Fruit fly (Drosophila melanogaster) whole organism, embryonic: Measurements from ENCODE around the gene ca.

Experiments
- ATbp ChIP-seq: fragments of 200-800 bp; sonication (Bioruptor generic); optimal IDR thresholded peaks from 2 replicates; lab custom pipeline; 2017; ENCODE audit warnings: missing biosample characterization, mild to moderate bottlenecking, missing genetic modification characterization, missing genetic modification reagents
- Bdp1 ChIP-seq: fragments of 200-800 bp; sonication (Bioruptor generic); optimal IDR thresholded peaks from 3 replicates; lab custom pipeline; 2016; ENCODE audit warnings: missing biosample characterization, missing genetic modification characterization
- Bteb2 ChIP-seq: fragments of 200-800 bp; sonication (Bioruptor generic); optimal IDR thresholded peaks from 2 replicates; lab custom pipeline; 2016; ENCODE audit warnings: missing biosample characterization, missing genetic modification characterization
- C15 ChIP-seq: fragments of 200-800 bp; sonication (Bioruptor generic); IDR thresholded peaks from 3 replicates; pipeline ENCODE4 v1.3.6; 2022; ENCODE audit warnings: missing biosample characterization, missing genetic modification characterization
- CG10565 ChIP-seq: fragments of 200-800 bp; sonication (Bioruptor generic); optimal IDR thresholded peaks from 3 replicates; lab custom pipeline; 2016; ENCODE audit warnings: missing biosample characterization, mild to moderate bottlenecking, missing genetic modification characterization
- CG12942 ChIP-seq: fragments of 200-800 bp; sonication (Bioruptor generic); optimal IDR thresholded peaks from 3 replicates; lab custom pipeline; 2016; ENCODE audit warnings: missing biosample characterization, missing genetic modification characterization
- CG14710 ChIP-seq: fragments of 200-800 bp; sonication (Bioruptor generic); optimal IDR thresholded peaks from 3 replicates; lab custom pipeline; 2019; ENCODE audit warnings: missing biosample characterization, mild to moderate bottlenecking, missing genetic modification characterization, moderate library complexity
- CG17328 ChIP-seq: fragments of 200-800 bp; sonication (Bioruptor generic); IDR thresholded peaks from 2 replicates; pipeline ENCODE4 v1.3.6; 2022; ENCODE audit warnings: missing biosample characterization, missing genetic modification characterization
- CG17829 ChIP-seq: fragments of 200-800 bp; optimal IDR thresholded peaks from 2 replicates; lab custom pipeline; 2019; ENCODE audit warnings: missing biosample characterization, mild to moderate bottlenecking, missing genetic modification characterization, moderate library complexity
- CG18011 ChIP-seq: fragments of 200-800 bp; sonication (Bioruptor generic); optimal IDR thresholded peaks from 2 replicates; lab custom pipeline; 2017; ENCODE audit warnings: missing biosample characterization, missing genetic modification characterization, mild to moderate bottlenecking, moderate library complexity, missing genotype
- CG2116 ChIP-seq: fragments of 200-800 bp; sonication (Bioruptor generic); optimal IDR thresholded peaks from 3 replicates; lab custom pipeline; 2018; ENCODE audit warnings: missing biosample characterization, mild to moderate bottlenecking, missing genetic modification characterization
- CG2202 ChIP-seq: fragments of 200-800 bp; sonication (Bioruptor generic); optimal IDR thresholded peaks from 2 replicates; lab custom pipeline; 2018; ENCODE audit warnings: missing biosample characterization, mild to moderate bottlenecking, missing genetic modification characterization
- CG32767 ChIP-seq: fragments of 200-800 bp; sonication (Bioruptor generic); IDR thresholded peaks from 2 replicates; pipeline ENCODE4 v1.3.6; 2022; ENCODE audit warnings: missing biosample characterization, missing genetic modification characterization
- CG33213 ChIP-seq: fragments of 200-800 bp; sonication (Bioruptor generic); optimal IDR thresholded peaks from 3 replicates; lab custom pipeline; 2016; ENCODE audit warnings: missing biosample characterization, missing genetic modification characterization
- CG33557 ChIP-seq: fragments of 200-800 bp; sonication (Bioruptor generic); optimal IDR thresholded peaks from 2 replicates; lab custom pipeline; 2019; ENCODE audit warnings: missing biosample characterization, mild to moderate bottlenecking, missing genetic modification characterization, moderate library complexity
- CG6683 ChIP-seq: fragments of 200-800 bp; sonication (Bioruptor generic); optimal IDR thresholded peaks from 2 replicates; lab custom pipeline; 2017; ENCODE audit warnings: missing biosample characterization, mild to moderate bottlenecking, missing genetic modification characterization, missing genetic modification reagents
- CG8281 ChIP-seq: fragments of 200-800 bp; sonication (Bioruptor generic); optimal IDR thresholded peaks from 2 replicates; lab custom pipeline; 2018; ENCODE audit warnings: missing biosample characterization, mild to moderate bottlenecking, missing genetic modification characterization, moderate library complexity
- CG8388 ChIP-seq: fragments of 200-800 bp; sonication (Bioruptor generic); optimal IDR thresholded peaks from 2 replicates; lab custom pipeline; 2019; ENCODE audit warnings: missing biosample characterization, mild to moderate bottlenecking, missing genetic modification characterization, moderate library complexity
- CG9437 ChIP-seq: fragments of 200-800 bp; sonication (Bioruptor generic); optimal IDR thresholded peaks from 2 replicates; lab custom pipeline; 2018; ENCODE audit warnings: missing biosample characterization, mild to moderate bottlenecking, missing genetic modification characterization
- Dfd ChIP-seq, 2 experiments: fragments of >200 bp; optimal IDR thresholded peaks; 2 replicates each; lab custom pipeline; 2017; ENCODE audit warnings: missing biosample characterization in 2 of 2, missing genetic modification characterization in 2 of 2
- E2f2 ChIP-seq: fragments of 200-800 bp; sonication (Bioruptor generic); IDR thresholded peaks from 2 replicates; pipeline ENCODE4 v1.3.6; 2022; ENCODE audit warnings: missing biosample characterization, missing genetic modification characterization
- ERR ChIP-seq: fragments of 200-800 bp; sonication (Bioruptor generic); optimal IDR thresholded peaks from 2 replicates; lab custom pipeline; 2016; ENCODE audit warnings: missing biosample characterization, missing genetic modification characterization
- Eip74EF ChIP-seq, 2 experiments: fragments of 200-800 bp in 1 of 2; fragments of >200 bp in 1 of 2; sonication (Bioruptor generic) in 1 of 2; optimal IDR thresholded peaks; 2 replicates each; lab custom pipeline; 2017 to 2019; ENCODE audit warnings: missing biosample characterization in 2 of 2, missing genetic modification characterization in 2 of 2, mild to moderate bottlenecking in 1 of 2, moderate library complexity in 1 of 2
- Elba2 ChIP-seq: fragments of 200-800 bp; sonication (Bioruptor generic); optimal IDR thresholded peaks from 3 replicates; lab custom pipeline; 2016; ENCODE audit warnings: missing biosample characterization, missing genetic modification characterization
- Ets97D ChIP-seq: fragments of 200-800 bp; sonication (Bioruptor generic); optimal IDR thresholded peaks from 3 replicates; lab custom pipeline; 2016; ENCODE audit warnings: missing biosample characterization, missing genetic modification characterization
- H15 ChIP-seq: fragments of 200-800 bp; sonication (Bioruptor generic); IDR thresholded peaks from 3 replicates; pipeline ENCODE4 v1.3.6; 2022; ENCODE audit warnings: missing biosample characterization, missing genetic modification characterization
- Hmr ChIP-seq: fragments of 200-800 bp; sonication (Bioruptor generic); optimal IDR thresholded peaks from 3 replicates; lab custom pipeline; 2017; ENCODE audit warnings: mild to moderate bottlenecking, missing biosample characterization, missing genetic modification reagents, missing genetic modification characterization
- Hsf ChIP-seq: fragments of 200-800 bp; sonication (Bioruptor generic); optimal IDR thresholded peaks from 3 replicates; lab custom pipeline; 2016; ENCODE audit warnings: missing biosample characterization, missing genetic modification characterization
- Nf-YB ChIP-seq: fragments of 200-800 bp; sonication (Bioruptor generic); optimal IDR thresholded peaks from 3 replicates; lab custom pipeline; 2019; ENCODE audit warnings: missing biosample characterization, mild to moderate bottlenecking, missing genetic modification characterization, moderate library complexity
- Oli ChIP-seq: fragments of 200-800 bp; sonication (Bioruptor generic); optimal IDR thresholded peaks from 2 replicates; lab custom pipeline; 2018; ENCODE audit warnings: missing biosample characterization, mild to moderate bottlenecking, missing genetic modification characterization, moderate library complexity
- Opbp ChIP-seq: fragments of 200-800 bp; sonication (Bioruptor generic); IDR thresholded peaks from 3 replicates; pipeline ENCODE4 v1.3.6; 2022; ENCODE audit warnings: missing biosample characterization, missing genetic modification characterization; ENCODE audit not compliant: partially characterized antibody
- Side ChIP-seq: fragments of 200-800 bp; sonication (Bioruptor generic); optimal IDR thresholded peaks from 2 replicates; lab custom pipeline; 2016; ENCODE audit warnings: missing biosample characterization, missing genetic modification characterization
- Sry-δ ChIP-seq: fragments of 200-800 bp; sonication (Bioruptor generic); optimal IDR thresholded peaks from 2 replicates; lab custom pipeline; 2016; ENCODE audit warnings: missing biosample characterization, missing genetic modification characterization
- Ssrp ChIP-seq: fragments of 200-800 bp; sonication (Bioruptor generic); optimal IDR thresholded peaks from 2 replicates; lab custom pipeline; 2018; ENCODE audit warnings: missing biosample characterization, mild to moderate bottlenecking, missing genetic modification characterization, moderate library complexity
- aop ChIP-seq: fragments of 200-800 bp; sonication (Bioruptor generic); IDR thresholded peaks from 2 replicates; pipeline ENCODE4 v1.3.6; 2022; ENCODE audit warnings: missing biosample characterization, missing genetic modification characterization
- bigmax ChIP-seq: fragments of 200-800 bp; sonication (Bioruptor generic); optimal IDR thresholded peaks from 2 replicates; lab custom pipeline; 2018; ENCODE audit warnings: missing biosample characterization, mild to moderate bottlenecking, missing genetic modification characterization
- chinmo ChIP-seq: fragments of 200-800 bp; sonication (Bioruptor generic); IDR thresholded peaks from 4 replicates; pipeline ENCODE4 v1.3.6; 2022; ENCODE audit warnings: missing biosample characterization, missing genetic modification characterization; ENCODE audit not compliant: partially characterized antibody
- gem ChIP-seq: fragments of 200-800 bp; sonication (Bioruptor generic); optimal IDR thresholded peaks from 2 replicates; lab custom pipeline; 2019; ENCODE audit warnings: missing biosample characterization, mild to moderate bottlenecking, missing genetic modification characterization, moderate library complexity
- h ChIP-seq: fragments of >200 bp; optimal IDR thresholded peaks from 2 replicates; lab custom pipeline; 2017
- kni ChIP-seq: fragments of 200-800 bp; sonication (Bioruptor generic); optimal IDR thresholded peaks from 3 replicates; lab custom pipeline; 2017; ENCODE audit warnings: mild to moderate bottlenecking, missing biosample characterization, missing genetic modification reagents, missing genetic modification characterization
- pita ChIP-seq: fragments of 200-800 bp; sonication (Bioruptor generic); optimal IDR thresholded peaks from 2 replicates; lab custom pipeline; 2017; ENCODE audit warnings: missing biosample characterization, mild to moderate bottlenecking, missing genetic modification characterization
- pnt ChIP-seq: fragments of 200-800 bp; sonication (Bioruptor generic); optimal IDR thresholded peaks from 3 replicates; lab custom pipeline; 2016; ENCODE audit warnings: missing biosample characterization, missing genetic modification characterization
- pum ChIP-seq: fragments of 200-800 bp; sonication (Bioruptor generic); optimal IDR thresholded peaks from 2 replicates; lab custom pipeline; 2016; ENCODE audit warnings: missing biosample characterization, missing genetic modification characterization
- shn ChIP-seq: fragments of 200-800 bp; sonication (Bioruptor generic); optimal IDR thresholded peaks from 3 replicates; lab custom pipeline; 2016; ENCODE audit warnings: missing biosample characterization, missing genetic modification characterization
- sna ChIP-seq: fragments of 200-800 bp; sonication (Bioruptor generic); IDR thresholded peaks from 2 replicates; pipeline ENCODE4 v1.3.6; 2022; ENCODE audit warnings: missing biosample characterization, missing genetic modification characterization; ENCODE audit not compliant: partially characterized antibody
- tgo ChIP-seq: fragments of 200-800 bp; sonication (Bioruptor generic); IDR thresholded peaks from 3 replicates; pipeline ENCODE4 v1.3.6; 2022; ENCODE audit warnings: missing biosample characterization, missing genetic modification characterization
- tna ChIP-seq: fragments of 200-800 bp; sonication (Bioruptor generic); IDR thresholded peaks from 2 replicates; pipeline ENCODE4 v1.3.6; 2022; ENCODE audit warnings: missing biosample characterization, missing genetic modification characterization; ENCODE audit not compliant: partially characterized antibody
- toy ChIP-seq: fragments of 200-800 bp; sonication (Bioruptor generic); IDR thresholded peaks from 2 replicates; pipeline ENCODE4 v1.3.6; 2022; ENCODE audit warnings: missing biosample characterization, missing genetic modification characterization
- trem ChIP-seq: fragments of 200-800 bp; optimal IDR thresholded peaks from 3 replicates; lab custom pipeline; 2019; ENCODE audit warnings: missing biosample characterization, mild to moderate bottlenecking, missing genetic modification characterization, moderate library complexity
- wor ChIP-seq: fragments of 200-800 bp; sonication (Bioruptor generic); IDR thresholded peaks from 2 replicates; pipeline ENCODE4 v1.3.6; 2022; ENCODE audit warnings: missing biosample characterization, missing genetic modification characterization
- zen2 ChIP-seq: fragments of 200-800 bp; sonication (Bioruptor generic); IDR thresholded peaks from 3 replicates; pipeline ENCODE4 v1.3.6; 2022; ENCODE audit warnings: missing biosample characterization, missing genetic modification characterization; ENCODE audit not compliant: partially characterized antibody

ca gene

DNA sequence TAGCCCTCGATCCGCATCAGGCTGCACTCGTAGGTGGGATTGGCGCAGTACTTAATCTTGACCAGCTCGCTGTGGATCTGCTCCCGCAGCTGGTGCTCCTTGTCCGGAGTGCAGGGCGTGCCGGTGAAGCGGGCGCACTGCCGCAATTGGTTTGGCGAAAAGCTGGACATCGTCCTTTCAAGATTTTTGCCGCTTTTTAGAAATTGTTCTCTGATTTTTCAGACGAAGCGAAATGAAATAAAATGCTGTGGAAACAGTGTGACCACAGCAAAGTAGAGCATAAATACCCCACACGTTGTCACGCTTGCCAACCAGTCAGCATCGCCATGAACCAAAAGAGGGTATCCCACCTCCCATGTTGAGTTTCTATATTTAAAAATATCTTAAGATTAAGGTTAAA lies 50.6 kb downstream of the ca start, which contains the start of gene dgt1 (continued):
- TF ChIP-seq Bteb2 (GFP tag; lab: Kevin White, UChicago) (no peak), Oli (tag; lab: Kevin White, UChicago) (no peak), Bdp1 (no peak), shn (GFP tag; lab: Kevin White, UChicago) (no peak), Opbp (GFP tag; lab: Robert Waterston, UW) (peak; percentile 58; the same call in 1 of the 3 replicates), CG12942 (GFP tag; lab: Kevin White, UChicago) (no peak), CG9437 (GFP tag; lab: Kevin White, UChicago) (no peak), CG14710 (tag; lab: Kevin White, UChicago) (peak; percentile 85), tna (peak; percentile 7; the same call in 1 of the 2 replicates), CG17829 (tag; lab: Kevin White, UChicago) (peak; percentile 41), Ssrp (no peak), chinmo (GFP tag; lab: Robert Waterston, UW) (no peak), CG2202 (tag; lab: Kevin White, UChicago) (no peak), pita (peak; percentile 71), gem (tag; lab: Kevin White, UChicago) (no peak), aop (GFP tag; lab: Robert Waterston, UW) (no peak), CG17328 (GFP tag; lab: Robert Waterston, UW) (0 out of 2 replicates have a peak, but pooled peaks have one; percentile 10), CG32767 (GFP tag; lab: Robert Waterston, UW) (no peak), Dfd (GFP tag; optimal IDR thresholded peaks at IDR 0.05; lab: Kevin White, UChicago) (no peak)

DNA sequence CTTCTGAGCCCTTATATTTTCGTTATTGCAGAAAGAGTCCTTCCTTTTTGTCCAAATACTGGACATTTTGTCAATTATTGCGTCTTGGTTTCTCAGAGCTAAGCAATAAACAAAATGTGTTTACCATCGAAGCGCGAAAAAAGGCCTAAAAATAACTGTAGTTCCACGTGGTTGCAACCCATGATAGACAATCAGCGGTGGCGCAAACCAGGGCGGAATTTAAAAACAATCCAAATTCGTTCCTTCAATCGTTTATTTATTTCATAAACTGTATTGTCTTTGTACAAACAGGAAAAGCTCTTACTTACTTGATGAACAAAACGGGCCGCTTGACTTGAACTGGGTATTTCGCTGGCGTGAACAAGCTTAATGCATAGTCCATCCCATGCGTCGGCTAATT lies 52.2 kb downstream of the ca start, which contains the start of gene CG7824:
CG7824 (minus strand) TSS at position 131 of the 400 bp plus-strand sequence.
- TF ChIP-seq ATbp (GFP tag; lab: Kevin White, UChicago) (no peak), ERR (GFP tag; lab: Kevin White, UChicago) (no peak), Elba2 (GFP tag; lab: Kevin White, UChicago) (no peak), E2f2 (GFP tag; lab: Robert Waterston, UW) (peak; percentile 88), CG10565 (GFP tag; lab: Kevin White, UChicago) (no peak), pum (no peak), toy (no peak), pnt (GFP tag; lab: Kevin White, UChicago) (no peak), Eip74EF (GFP tag; optimal IDR thresholded peaks at IDR 0.05; lab: Kevin White, UChicago) (no peak), Hmr (GFP tag; lab: Kevin White, UChicago) (no peak), pita (peak; percentile 69), Sry-δ (GFP tag; lab: Kevin White, UChicago) (peak; percentile 31), C15 (GFP tag; lab: Robert Waterston, UW) (no peak), bigmax (peak; percentile 31), zen2 (GFP tag; lab: Robert Waterston, UW) (no peak), H15 (no peak), CG2116 (GFP tag; lab: Kevin White, UChicago) (peak; percentile 40), h (lab: Kevin White, UChicago) (no peak), CG8281 (tag; lab: Kevin White, UChicago) (no peak), CG6683 (GFP tag; lab: Kevin White, UChicago) (no peak), Hsf (GFP tag; lab: Kevin White, UChicago) (no peak), CG33557 (GFP tag; lab: Kevin White, UChicago) (no peak), sna (GFP tag; lab: Robert Waterston, UW) (no peak), kni (GFP tag; lab: Kevin White, UChicago) (no peak), CG33213 (peak; percentile 8), wor (no peak), Ets97D (GFP tag; lab: Kevin White, UChicago) (peak; percentile 45), CG18011 (no peak), Side (GFP tag; lab: Kevin White, UChicago) (no peak), CG8388 (GFP tag; lab: Kevin White, UChicago) (peak; percentile 51), trem (tag; lab: Kevin White, UChicago) (peak; percentile 46), Nf-YB (GFP tag; lab: Kevin White, UChicago) (no peak), tgo (no peak)
